Worm (Caenorhabditis elegans): Measurements from ENCODE around the gene pafo-1.

ce11 chrV:11533365-11533949, 12.0 kb downstream of the pafo-1 start:
- TF ChIP-seq hmbx-1 (tag; optimal IDR thresholded peaks at IDR 0.05) (no peak), aly-1 (tag; optimal IDR thresholded peaks at IDR 0.05) (no peak), flt-1 (GFP tag; IDR thresholded peaks at IDR 0.05) (no peak), tbx-37 (GFP tag; conservative IDR thresholded peaks at IDR 0.05) (no peak), ama-1 (optimal IDR thresholded peaks at IDR 0.05) (no peak), B0310.2 (tag; optimal IDR thresholded peaks at IDR 0.05) (no peak), ceh-36 (tag; optimal IDR thresholded peaks at IDR 0.05) (no peak)
